Fruit fly (Drosophila melanogaster): ENCODE data around the gene js.

dm6 chr3R:16334329-16334728 is 33.8 kb downstream of the js start:
- TF ChIP-seq pan (optimal IDR thresholded peaks at IDR 0.05), result no peak
- TF ChIP-seq EcR (GFP tag; optimal IDR thresholded peaks at IDR 0.05), result no peak
- TF ChIP-seq usp (GFP tag; optimal IDR thresholded peaks at IDR 0.05), result no peak

Measured in whole organism.